Worm (Caenorhabditis elegans) whole organism, L3 larva: ENCODE results near the gene B0462.4.

Experiments used
- nhr-11 ChIP-seq: fragments of 150-350 bp; optimal IDR thresholded peaks from 2 replicates; lab custom pipeline; 2014; ENCODE audit warnings: missing biosample characterization, missing genetic modification characterization
- unc-62 ChIP-seq: fragments of 150-350 bp; sonication (generic microtip); optimal IDR thresholded peaks from 4 replicates; lab custom pipeline; 2014; ENCODE audit warnings: missing biosample characterization, missing genetic modification reagents, missing genetic modification characterization

DNA sequence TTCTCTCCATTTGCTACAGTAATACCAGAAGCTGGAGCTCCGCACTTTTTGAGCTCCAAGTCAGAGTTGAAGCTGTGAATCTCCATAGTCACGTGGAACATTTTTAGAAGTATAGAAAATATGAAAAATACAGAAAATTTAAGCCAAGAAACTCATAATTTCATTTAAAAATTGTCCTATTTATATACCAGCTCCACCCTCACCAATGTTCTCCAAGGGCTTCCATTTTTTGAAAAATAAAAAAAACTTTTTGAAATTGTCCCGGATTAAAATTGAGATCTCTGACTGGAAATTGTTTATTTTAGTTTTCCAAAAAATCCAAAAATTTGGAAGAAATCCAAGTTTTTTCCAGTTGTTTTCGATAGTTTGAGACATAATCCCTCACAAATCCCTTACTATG lies 28.9 kb upstream of the B0462.4 start, which contains the start of gene C08E8.5:
- no peak for TF ChIP-seq unc-62 (GFP tag; lab: Kevin White, UChicago)
- TF ChIP-seq nhr-11 (tag; lab: Kevin White, UChicago) = no peak
